Fruit fly (Drosophila melanogaster): ENCODE measurements around the gene Mrp4.

Mrp4 gene

DNA sequence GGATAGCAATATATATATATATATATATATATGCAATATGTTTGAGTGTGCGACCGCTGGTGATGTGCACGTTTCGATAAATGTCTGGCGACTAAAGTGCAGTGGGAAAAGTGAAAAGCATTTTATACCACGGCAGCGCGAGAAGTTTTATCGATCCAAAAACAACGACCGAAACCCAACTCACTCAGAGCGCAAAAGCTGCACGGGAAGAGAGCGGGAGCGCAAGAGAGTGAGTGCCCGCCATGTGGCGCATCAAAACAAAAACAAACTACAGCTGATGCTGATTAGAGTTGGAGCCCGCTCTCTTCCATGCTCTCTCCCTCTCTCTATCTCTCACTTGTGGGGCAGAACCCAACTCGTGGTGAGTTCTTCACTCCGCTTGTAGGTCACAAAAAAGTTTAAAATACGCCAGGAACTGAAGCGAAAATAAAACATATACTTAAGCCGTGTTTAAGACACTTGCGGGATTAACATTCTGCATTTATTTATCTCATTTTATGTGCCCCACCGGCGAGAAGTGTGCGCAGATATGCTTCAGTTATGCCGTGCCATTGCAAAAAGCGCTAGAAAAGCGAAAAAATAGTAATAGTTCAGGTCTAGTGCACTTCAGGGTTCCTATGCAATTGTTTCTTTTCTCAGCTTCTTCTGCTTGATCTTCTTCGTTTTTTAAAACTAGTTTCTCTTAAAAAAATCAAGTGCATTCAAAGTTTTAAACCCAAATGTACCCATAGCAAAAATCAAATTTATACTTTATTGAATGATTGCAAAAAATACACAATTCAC is 35.8 kb downstream of the Mrp4 start:
- TF ChIP-seq Dll (optimal IDR thresholded peaks at IDR 0.05) (peak; percentile 96), EcR (GFP tag; optimal IDR thresholded peaks at IDR 0.05) (no peak)

DNA sequence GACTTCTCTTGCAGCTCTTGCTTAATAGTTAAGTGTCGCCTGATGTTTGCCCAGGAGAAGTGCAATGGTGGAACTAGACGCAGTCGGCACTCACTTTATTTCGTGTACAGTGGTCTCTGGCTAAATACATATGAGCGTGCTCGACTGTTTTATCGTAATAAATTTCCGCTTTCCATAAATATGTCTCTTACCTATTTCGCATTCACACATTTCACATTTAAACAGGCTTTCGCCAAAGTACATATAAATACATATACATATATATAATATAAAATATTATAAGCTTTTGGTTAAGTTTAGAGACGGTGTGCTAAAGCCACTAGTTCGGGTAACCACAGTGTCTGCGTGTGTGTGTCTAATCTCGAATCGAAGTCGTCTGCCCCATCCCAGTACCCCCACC is 37.6 kb downstream of the Mrp4 start:
- TF ChIP-seq Dll (optimal IDR thresholded peaks at IDR 0.05) (no peak), usp (GFP tag; optimal IDR thresholded peaks at IDR 0.05) (no peak), EcR (GFP tag; optimal IDR thresholded peaks at IDR 0.05) (no peak), CG8478 (optimal IDR thresholded peaks at IDR 0.05) (no peak), psq (optimal IDR thresholded peaks at IDR 0.05) (no peak), pan (optimal IDR thresholded peaks at IDR 0.05) (no peak)

DNA sequence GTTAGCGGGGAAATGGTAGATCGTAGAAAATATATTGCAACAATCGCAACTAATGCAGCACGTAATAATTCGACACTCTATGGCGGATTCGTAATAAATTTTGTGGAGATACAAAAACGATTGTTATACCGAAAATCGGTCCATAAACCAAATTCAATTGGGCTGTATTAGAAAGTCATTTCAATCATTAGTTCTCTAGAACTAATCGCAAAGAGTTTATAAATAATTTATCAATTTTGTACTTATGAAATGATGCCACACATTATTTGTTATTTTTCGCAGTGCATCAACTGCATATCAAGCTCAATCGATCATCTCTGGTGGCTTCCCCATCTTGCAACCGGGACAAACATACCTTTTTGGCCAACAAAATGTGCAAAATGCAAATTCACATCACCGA is 43.4 kb downstream of the Mrp4 start:
- TF ChIP-seq CG8478 (optimal IDR thresholded peaks at IDR 0.05) (no peak), psq (optimal IDR thresholded peaks at IDR 0.05) (no peak), Dll (optimal IDR thresholded peaks at IDR 0.05) (no peak), EcR (GFP tag; optimal IDR thresholded peaks at IDR 0.05) (no peak), usp (GFP tag; optimal IDR thresholded peaks at IDR 0.05) (no peak), pan (optimal IDR thresholded peaks at IDR 0.05) (no peak)

DNA sequence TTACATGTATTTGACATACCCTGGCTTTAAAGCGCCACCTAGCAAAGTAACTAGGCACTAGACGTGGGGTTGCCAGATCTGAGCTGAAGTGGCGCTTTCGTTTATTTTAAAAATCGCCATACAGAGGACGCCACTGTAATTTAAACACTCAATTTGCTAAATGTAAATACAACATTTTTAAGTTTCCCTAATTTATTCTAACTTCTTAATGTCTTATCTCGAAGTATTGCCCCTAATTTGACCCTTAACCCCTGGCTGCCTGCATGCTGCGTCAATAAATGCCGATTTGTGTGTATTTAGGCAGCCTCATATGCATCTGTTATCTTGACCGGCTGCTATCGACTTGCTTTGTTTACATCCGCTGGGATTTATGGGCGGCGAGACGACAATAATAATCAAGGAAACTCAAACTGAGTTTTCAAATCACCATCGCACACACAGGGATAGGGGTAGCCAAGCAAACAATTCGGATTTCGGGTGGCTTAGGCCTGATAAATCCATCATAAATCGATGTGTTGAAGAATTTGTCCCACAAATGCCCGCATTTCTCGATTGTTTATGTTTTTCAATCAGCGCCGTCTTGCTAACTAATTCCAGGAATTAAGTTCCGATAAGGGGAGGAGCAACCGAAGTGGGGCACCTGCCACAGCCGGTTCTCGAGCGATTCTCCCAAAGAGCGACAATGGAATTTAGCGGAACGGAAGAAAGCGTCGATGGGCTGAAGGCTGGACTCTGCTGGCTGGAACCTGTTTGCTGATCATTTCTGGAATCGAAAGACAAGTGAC is 44.4 kb downstream of the Mrp4 start:
- no peak for TF ChIP-seq EcR (GFP tag; optimal IDR thresholded peaks at IDR 0.05)
- peak; percentile 40 for TF ChIP-seq pan (optimal IDR thresholded peaks at IDR 0.05)

DNA sequence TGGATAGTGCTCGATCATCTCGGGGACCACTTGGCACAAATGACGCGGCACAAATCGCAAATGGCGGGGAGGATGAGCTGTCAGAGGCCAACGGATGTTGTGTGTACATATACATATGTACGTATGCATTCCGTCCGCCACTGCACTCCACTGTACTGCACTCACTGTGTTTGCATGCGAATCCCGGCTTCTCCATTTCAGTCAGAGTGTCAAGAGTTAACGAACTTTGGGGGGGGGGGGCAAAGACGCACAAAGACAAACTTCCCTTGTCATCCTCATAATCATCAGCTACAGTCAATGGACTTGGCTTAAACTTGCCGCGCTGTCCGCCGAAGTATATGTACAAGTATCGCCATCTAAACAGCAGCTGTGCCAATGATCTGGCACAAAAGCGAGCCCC is 45.1 kb downstream of the Mrp4 start:
- no peak for TF ChIP-seq psq (optimal IDR thresholded peaks at IDR 0.05)
- TF ChIP-seq usp (GFP tag; optimal IDR thresholded peaks at IDR 0.05), result no peak
- peak in 1 of 2 experiments; percentile 65 for TF ChIP-seq EcR (GFP tag; optimal IDR thresholded peaks at IDR 0.05)
- no peak for TF ChIP-seq CG8478 (optimal IDR thresholded peaks at IDR 0.05)
- no peak for TF ChIP-seq pan (optimal IDR thresholded peaks at IDR 0.05)

DNA sequence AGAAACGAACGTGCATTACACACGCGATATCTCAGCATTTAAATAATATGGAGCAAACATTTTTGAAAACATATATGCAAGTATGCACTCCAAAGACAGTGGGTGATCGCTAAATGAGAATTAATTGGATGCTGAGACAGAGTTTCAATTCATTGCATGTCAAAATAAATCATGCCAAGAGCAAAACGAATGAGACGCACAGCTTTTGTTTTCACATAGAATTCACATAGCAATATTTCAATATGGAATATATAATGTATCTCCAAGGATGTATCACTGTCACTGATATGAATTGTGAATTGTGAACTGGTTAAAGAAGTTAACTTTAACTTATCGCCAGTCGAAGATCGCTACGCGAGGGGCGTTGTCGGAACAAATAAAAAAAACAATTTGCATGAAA is 45.5 kb downstream of the Mrp4 start:
- TF ChIP-seq usp (GFP tag; optimal IDR thresholded peaks at IDR 0.05) (no peak), CG8478 (optimal IDR thresholded peaks at IDR 0.05) (no peak), Dll (optimal IDR thresholded peaks at IDR 0.05) (no peak), psq (optimal IDR thresholded peaks at IDR 0.05) (no peak), EcR (GFP tag; optimal IDR thresholded peaks at IDR 0.05) (no peak), pan (optimal IDR thresholded peaks at IDR 0.05) (no peak)

DNA sequence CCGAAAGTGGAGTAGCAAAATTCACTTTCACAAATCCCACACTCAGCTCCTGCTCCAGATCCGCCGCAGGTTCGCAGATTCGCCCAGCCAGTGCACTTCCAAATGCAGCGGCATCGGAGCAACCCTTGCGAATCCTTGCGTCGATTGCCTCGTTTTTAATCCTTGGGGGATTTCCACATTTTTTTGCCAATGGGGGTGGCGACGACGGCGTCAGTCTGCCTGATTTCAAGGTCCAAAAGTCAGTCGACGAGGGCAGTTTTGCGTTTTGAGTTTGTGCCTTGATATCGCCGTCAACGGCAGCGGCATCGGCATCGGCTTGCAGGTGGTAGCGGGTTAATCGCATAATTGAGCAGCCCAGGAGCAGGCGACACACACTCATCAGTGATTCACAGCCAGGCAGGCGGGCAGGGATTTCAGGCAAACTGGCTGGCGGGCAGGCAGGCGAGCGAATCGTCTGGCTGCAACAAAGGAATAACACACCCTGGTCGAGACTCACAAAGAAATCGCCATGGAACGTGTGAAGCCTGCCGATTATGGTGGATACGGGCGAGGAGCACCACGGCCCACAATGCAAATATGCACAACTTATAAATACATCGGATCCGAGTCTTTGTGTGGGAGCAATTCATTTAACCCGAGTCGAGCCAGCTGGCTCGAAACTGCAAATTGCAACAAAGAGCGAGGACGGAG is 46.5 kb downstream of the Mrp4 start:
- TF ChIP-seq EcR (GFP tag; optimal IDR thresholded peaks at IDR 0.05) (no peak), Dll (optimal IDR thresholded peaks at IDR 0.05) (no peak), psq (optimal IDR thresholded peaks at IDR 0.05) (no peak), CG8478 (optimal IDR thresholded peaks at IDR 0.05) (no peak), pan (optimal IDR thresholded peaks at IDR 0.05) (no peak), usp (GFP tag; optimal IDR thresholded peaks at IDR 0.05) (no peak)

DNA sequence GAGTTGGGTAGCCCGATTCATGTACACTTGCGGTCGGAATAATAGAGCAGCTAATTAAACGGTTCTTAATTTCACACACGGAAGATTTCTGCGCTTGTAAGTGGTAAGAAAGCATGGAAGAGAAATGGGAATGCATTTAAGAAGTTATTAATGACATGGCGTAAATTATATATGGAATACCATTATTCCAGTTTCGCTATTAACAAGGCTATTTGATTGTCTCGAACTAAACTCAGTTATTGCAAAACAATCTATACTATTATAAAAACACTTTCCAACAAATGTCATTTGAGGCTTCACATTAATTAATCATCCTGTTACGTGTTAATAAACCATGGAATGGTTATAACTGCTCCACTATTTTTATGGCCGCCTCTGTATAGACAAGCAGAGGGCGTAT is 47.2 kb downstream of the Mrp4 start:
- TF ChIP-seq psq (optimal IDR thresholded peaks at IDR 0.05), result no peak
- no peak for TF ChIP-seq pan (optimal IDR thresholded peaks at IDR 0.05)

DNA sequence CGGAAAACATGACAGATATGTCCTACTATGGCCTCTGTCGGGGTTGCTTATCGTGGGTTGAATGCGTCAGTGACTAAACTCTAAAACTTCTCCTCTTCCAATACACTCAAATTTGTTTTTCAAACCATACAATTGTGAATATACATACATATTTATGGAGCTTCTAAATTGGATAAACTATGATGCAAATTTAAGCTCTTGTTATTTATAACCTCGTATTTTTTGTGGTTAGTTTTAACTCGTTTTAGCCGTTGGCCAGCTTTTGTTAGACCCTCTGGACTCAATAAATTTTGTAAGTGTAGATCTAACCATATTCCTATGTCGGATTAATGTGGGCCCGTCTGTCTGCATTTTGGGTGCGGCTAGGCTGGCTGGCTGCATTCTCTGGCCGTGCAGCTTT is 48.3 kb downstream of the Mrp4 start:
- no peak for TF ChIP-seq CG8478 (optimal IDR thresholded peaks at IDR 0.05)
- no peak for TF ChIP-seq Dll (optimal IDR thresholded peaks at IDR 0.05)
- TF ChIP-seq pan (optimal IDR thresholded peaks at IDR 0.05), result no peak
- no peak for TF ChIP-seq usp (GFP tag; optimal IDR thresholded peaks at IDR 0.05)

DNA sequence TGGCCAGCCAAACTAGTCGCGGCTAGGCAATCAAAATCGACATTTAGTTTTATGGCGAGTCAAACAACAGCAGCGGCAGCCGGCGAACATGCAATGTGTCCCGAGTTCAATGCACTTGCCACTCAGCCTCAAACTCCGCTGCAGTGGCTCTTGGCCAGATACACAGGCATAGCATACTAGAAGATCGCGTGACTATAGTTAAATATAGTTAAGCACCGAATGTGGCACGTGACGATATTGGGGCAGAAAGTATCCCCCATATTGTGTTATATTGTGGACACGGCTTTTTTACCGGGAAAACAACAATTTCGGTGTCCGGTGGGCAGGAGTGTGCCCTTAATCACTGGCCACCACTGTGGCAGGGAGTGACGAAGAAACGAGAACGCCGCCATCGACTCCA is 48.8 kb downstream of the Mrp4 start:
- TF ChIP-seq Dll (optimal IDR thresholded peaks at IDR 0.05) (no peak), EcR (GFP tag; optimal IDR thresholded peaks at IDR 0.05) (peak in 1 of 2 experiments; percentile 70)

DNA sequence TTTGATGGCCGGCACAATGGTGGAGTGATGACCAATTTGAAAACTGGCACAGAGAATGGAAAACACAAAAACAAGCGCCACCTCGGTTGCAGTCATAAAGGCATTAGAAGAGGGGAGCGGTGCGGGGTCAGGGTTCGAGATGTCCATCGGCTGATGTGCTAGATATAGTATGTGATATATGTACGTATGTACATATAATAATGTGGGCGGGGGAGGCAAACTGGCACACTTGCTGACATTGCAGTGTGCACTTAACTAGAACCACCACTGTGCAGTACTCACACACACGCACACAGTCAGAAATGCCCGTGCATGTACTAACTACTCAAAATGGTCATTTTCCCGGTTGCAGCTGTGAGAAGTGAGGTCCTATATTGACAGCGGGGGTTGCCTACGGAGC is 49.8 kb downstream of the Mrp4 start:
- no peak for TF ChIP-seq usp (GFP tag; optimal IDR thresholded peaks at IDR 0.05)

DNA sequence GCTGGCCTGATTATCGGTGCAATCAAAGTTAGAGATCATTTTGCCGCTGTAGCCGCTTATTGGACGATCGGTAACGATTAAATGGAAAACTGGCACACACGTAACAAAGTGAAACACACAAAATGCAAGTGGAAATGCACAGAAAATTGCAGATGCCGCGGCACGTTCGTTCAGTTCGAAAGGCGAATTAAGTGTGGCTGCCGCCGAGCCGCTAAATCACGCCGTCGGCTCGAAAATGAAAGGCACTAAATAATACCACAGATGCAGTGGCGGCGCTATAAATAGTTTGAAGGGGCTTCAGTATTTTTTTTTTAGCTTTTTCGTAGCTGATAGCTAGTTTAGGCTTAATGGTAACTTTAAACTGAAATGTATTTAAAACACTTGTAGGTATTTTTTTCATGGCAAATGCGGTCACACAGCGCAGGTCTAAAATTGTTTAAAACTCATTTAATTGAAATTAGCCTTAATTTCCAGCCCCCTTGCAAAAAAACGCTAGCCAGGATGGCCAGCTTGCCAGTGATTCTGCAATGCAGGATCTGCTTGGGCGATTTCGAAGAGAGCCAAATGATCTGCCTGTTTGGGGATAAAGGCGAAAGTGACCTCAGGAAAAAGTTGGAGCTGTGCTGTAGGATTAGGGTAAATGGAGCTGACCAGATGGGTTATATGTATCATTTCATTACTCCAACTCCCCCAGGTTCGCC is 50.8 kb downstream of the Mrp4 start, which contains the start of the genes Jupiter and CG14710:
Gene Jupiter (minus strand): TSS at position 198 of the 701 bp plus-strand sequence.
Gene CG14710 (plus strand): TSS at position 382 of the 701 bp plus-strand sequence.
- TF ChIP-seq Dll (optimal IDR thresholded peaks at IDR 0.05) (no peak), EcR (GFP tag; optimal IDR thresholded peaks at IDR 0.05) (no peak), pan (optimal IDR thresholded peaks at IDR 0.05) (no peak), psq (optimal IDR thresholded peaks at IDR 0.05) (no peak), CG8478 (optimal IDR thresholded peaks at IDR 0.05) (no peak), usp (GFP tag; optimal IDR thresholded peaks at IDR 0.05) (no peak)
